Fruit fly (Drosophila melanogaster) ovary, adult (tissue): ENCODE data around the gene mtg.

Experiments
- CG17801 ChIP-seq: fragments of 200-800 bp; optimal IDR thresholded peaks from 2 replicates; lab custom pipeline; 2019; ENCODE audit warnings: missing biosample characterization, mild to moderate bottlenecking, missing genetic modification characterization, moderate library complexity; ENCODE audit not compliant: partially characterized antibody

Gene mtg

dm6 chr3R:8306188-8306926, 56.1 kb downstream of the mtg start:
- TF ChIP-seq CG17801, result no peak

- no peak for TF ChIP-seq CG17801
Observed at dm6 chr3R:8306927-8307261, 56.6 kb downstream of the mtg start.

- no peak for TF ChIP-seq CG17801
Observed at dm6 chr3R:8307283-8307682, 57.0 kb downstream of the mtg start.

- TF ChIP-seq CG17801, result no peak
Observed at dm6 chr3R:8308515-8308959, 58.2 kb downstream of the mtg start, which contains the start of gene tex. tex (minus strand) TSS chr3R:8308645.
